Worm (Caenorhabditis elegans): ENCODE data around the gene ebp-1.

DNA sequence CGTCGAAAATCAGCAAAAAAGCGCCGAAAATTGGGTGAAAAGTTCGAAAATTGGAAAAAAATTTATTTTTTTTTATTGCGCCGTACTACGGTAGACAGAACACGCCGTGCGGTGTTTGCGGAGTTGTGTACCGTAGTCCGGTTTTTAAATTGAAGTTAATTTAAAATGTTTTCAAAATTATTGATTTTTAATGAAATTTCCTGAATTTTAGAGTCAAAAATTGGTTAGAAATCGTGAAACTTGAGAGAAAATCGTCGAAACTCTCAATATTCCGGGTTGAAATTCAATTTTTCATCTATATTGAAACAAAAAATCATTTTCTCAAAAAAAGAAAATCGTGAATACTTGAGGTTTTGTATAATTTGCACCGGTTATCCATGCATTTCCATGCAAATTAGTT lies 38.5 kb downstream of the ebp-1 start, which contains the start of gene nova-1:
- TF ChIP-seq snpc-4 (tag; optimal IDR thresholded peaks at IDR 0.05) (no peak), unc-62 (GFP tag; optimal IDR thresholded peaks at IDR 0.05) (no peak), ztf-11 (tag; optimal IDR thresholded peaks at IDR 0.05) (no peak), elt-3 (tag; optimal IDR thresholded peaks at IDR 0.05) (no peak), pha-4 (tag; optimal IDR thresholded peaks at IDR 0.05) (no peak), lin-13 (tag; optimal IDR thresholded peaks at IDR 0.05) (no peak), lsy-2 (tag; optimal IDR thresholded peaks at IDR 0.05) (no peak)

All from whole organism, mixed stage, embryonic.